Worm (Caenorhabditis elegans) whole organism, L1 larva: ENCODE results near the gene mttu-1.

ENCODE experiments used
- egl-13 ChIP-seq: sonication (generic microtip); optimal IDR thresholded peaks from 2 replicates; lab custom pipeline; 2016; ENCODE audit warnings: missing genotype, missing genetic modification reagents, missing genetic modification characterization, missing compliant biosample characterization
- mep-1 ChIP-seq: fragments of 150-350 bp; optimal IDR thresholded peaks from 2 replicates; lab custom pipeline; 2014; ENCODE audit warnings: missing biosample characterization, missing genetic modification characterization

DNA sequence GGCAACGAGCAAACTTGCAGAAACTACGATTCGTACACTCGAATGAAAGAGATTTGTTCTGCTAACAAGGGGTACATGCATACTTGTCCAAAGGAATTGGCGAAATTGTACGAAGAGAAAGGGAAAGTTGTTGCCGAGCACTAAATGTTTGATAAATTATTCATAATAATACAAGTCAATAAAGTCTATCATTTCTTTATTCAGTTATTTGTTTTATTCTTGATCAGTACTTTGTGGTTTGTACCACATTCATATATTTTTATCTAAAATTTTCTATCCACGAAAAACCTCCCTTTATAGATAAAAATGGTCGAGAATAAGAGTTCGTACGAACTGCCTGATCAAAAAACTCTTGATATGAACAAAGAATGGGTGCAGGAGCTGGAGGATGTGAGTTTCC is 23.8 kb upstream of the mttu-1 start, which contains the start of gene edg-1:
- TF ChIP-seq egl-13 (tag; lab: Kevin White, UChicago): no peak
- no peak for TF ChIP-seq mep-1 (tag; lab: Kevin White, UChicago)
